Fruit fly (Drosophila melanogaster) whole organism, embryonic: ENCODE results near the gene CG1847.
A peak's percentile ranks its signal among the peaks of the same experiment; 100 is the strongest.

Experiments
- Atf3 ChIP-seq: fragments of 200-800 bp; sonication (Bioruptor generic); optimal IDR thresholded peaks from 3 replicates; lab custom pipeline; 2016; ENCODE audit warnings: missing biosample characterization, missing genetic modification characterization
- C15 ChIP-seq: fragments of 200-800 bp; sonication (Bioruptor generic); IDR thresholded peaks from 3 replicates; pipeline ENCODE4 v1.3.6; 2022; ENCODE audit warnings: missing biosample characterization, missing genetic modification characterization
- CG10366 ChIP-seq: fragments of 200-800 bp; sonication (Bioruptor generic); IDR thresholded peaks from 2 replicates; pipeline ENCODE4 v1.3.6; 2022; ENCODE audit warnings: missing biosample characterization, missing genetic modification characterization
- CG11560 ChIP-seq: fragments of 200-800 bp; sonication (Bioruptor generic); IDR thresholded peaks from 3 replicates; pipeline ENCODE4 v1.3.6; 2022; ENCODE audit warnings: missing biosample characterization, missing genetic modification characterization
- CG12659 ChIP-seq: fragments of 200-800 bp; sonication (Bioruptor generic); optimal IDR thresholded peaks from 3 replicates; lab custom pipeline; 2017; ENCODE audit warnings: mild to moderate bottlenecking, missing biosample characterization, missing genetic modification reagents, missing genetic modification characterization
- CG14667 ChIP-seq: fragments of 200-800 bp; sonication (Bioruptor generic); IDR thresholded peaks from 2 replicates; pipeline ENCODE4 v1.3.6; 2022; ENCODE audit warnings: missing biosample characterization, missing genetic modification characterization
- CG14860 ChIP-seq: fragments of 200-800 bp; sonication (Bioruptor generic); IDR thresholded peaks from 3 replicates; pipeline ENCODE4 v1.3.6; 2022; ENCODE audit warnings: missing biosample characterization, missing genetic modification characterization; ENCODE audit not compliant: partially characterized antibody
- CG15696 ChIP-seq: fragments of 200-800 bp; sonication (Bioruptor generic); optimal IDR thresholded peaks from 2 replicates; lab custom pipeline; 2019; ENCODE audit warnings: missing biosample characterization, mild to moderate bottlenecking, missing genetic modification characterization, moderate library complexity
- CG1602 ChIP-seq: fragments of 200-800 bp; sonication (Bioruptor generic); optimal IDR thresholded peaks from 3 replicates; lab custom pipeline; 2016; ENCODE audit warnings: missing biosample characterization, missing genetic modification characterization
- CG18476 ChIP-seq: fragments of 200-800 bp; sonication (Bioruptor generic); optimal IDR thresholded peaks from 2 replicates; lab custom pipeline; 2016; ENCODE audit warnings: missing biosample characterization, mild to moderate bottlenecking, missing genetic modification characterization
- CG31388 ChIP-seq: fragments of 200-800 bp; sonication (Bioruptor generic); optimal IDR thresholded peaks from 2 replicates; lab custom pipeline; 2016; ENCODE audit warnings: missing biosample characterization, missing genetic modification characterization
- CG32772 ChIP-seq: fragments of 200-800 bp; sonication (Bioruptor generic); IDR thresholded peaks from 2 replicates; pipeline ENCODE4 v1.3.6; 2022; ENCODE audit warnings: missing biosample characterization, missing genetic modification characterization
- CG3838 ChIP-seq: fragments of 200-800 bp; sonication (Bioruptor generic); optimal IDR thresholded peaks from 3 replicates; lab custom pipeline; 2016; ENCODE audit warnings: missing biosample characterization, missing genetic modification characterization
- CG3847 ChIP-seq: fragments of 200-800 bp; sonication (Bioruptor generic); IDR thresholded peaks from 2 replicates; pipeline ENCODE4 v1.3.6; 2022; ENCODE audit warnings: missing biosample characterization, missing genetic modification characterization
- CG4707 ChIP-seq: fragments of 200-800 bp; sonication (Bioruptor generic); optimal IDR thresholded peaks from 2 replicates; lab custom pipeline; 2018; ENCODE audit warnings: missing biosample characterization, mild to moderate bottlenecking, missing genetic modification characterization, moderate library complexity
- CG7786 ChIP-seq: fragments of 200-800 bp; sonication (Bioruptor generic); optimal IDR thresholded peaks from 2 replicates; lab custom pipeline; 2016; ENCODE audit warnings: missing biosample characterization, missing genetic modification characterization
- CG8944 ChIP-seq: fragments of 200-800 bp; sonication (Bioruptor generic); optimal IDR thresholded peaks from 3 replicates; lab custom pipeline; 2016; ENCODE audit warnings: missing biosample characterization, missing genetic modification characterization
- CG9437 ChIP-seq: fragments of 200-800 bp; sonication (Bioruptor generic); optimal IDR thresholded peaks from 2 replicates; lab custom pipeline; 2018; ENCODE audit warnings: missing biosample characterization, mild to moderate bottlenecking, missing genetic modification characterization
- CG9609 ChIP-seq: fragments of 200-800 bp; sonication (Bioruptor generic); optimal IDR thresholded peaks from 3 replicates; lab custom pipeline; 2016; ENCODE audit warnings: missing biosample characterization, missing genetic modification characterization
- CkIIα-i1 ChIP-seq: fragments of 200-800 bp; sonication (Bioruptor generic); IDR thresholded peaks from 2 replicates; pipeline ENCODE4 v1.3.6; 2022; ENCODE audit warnings: missing biosample characterization, missing genetic modification characterization
- CoRest ChIP-seq: fragments of 200-800 bp; sonication (Bioruptor generic); optimal IDR thresholded peaks from 3 replicates; lab custom pipeline; 2018; ENCODE audit warnings: missing biosample characterization, mild to moderate bottlenecking, missing genetic modification characterization, moderate library complexity
- Dll ChIP-seq: fragments of 200-800 bp; sonication (Bioruptor generic); IDR thresholded peaks from 4 replicates; pipeline ENCODE4 v1.3.6; 2022; ENCODE audit warnings: missing biosample characterization, missing genetic modification characterization; ENCODE audit not compliant: partially characterized antibody
- Dref ChIP-seq: fragments of 200-800 bp; sonication (Bioruptor generic); IDR thresholded peaks from 2 replicates; pipeline ENCODE4 v1.3.6; 2022; ENCODE audit warnings: missing biosample characterization, missing genetic modification characterization
- ERR ChIP-seq: fragments of 200-800 bp; sonication (Bioruptor generic); optimal IDR thresholded peaks from 2 replicates; lab custom pipeline; 2016; ENCODE audit warnings: missing biosample characterization, missing genetic modification characterization
- Gsc ChIP-seq: fragments of 200-800 bp; sonication (Bioruptor generic); IDR thresholded peaks from 2 replicates; pipeline ENCODE4 v1.3.6; 2022; ENCODE audit warnings: missing biosample characterization, missing genetic modification characterization
- HLH4C ChIP-seq: fragments of 200-800 bp; sonication (Bioruptor generic); IDR thresholded peaks from 3 replicates; pipeline ENCODE4 v1.3.6; 2022; ENCODE audit warnings: missing biosample characterization, missing genetic modification characterization; ENCODE audit not compliant: partially characterized antibody
- Hr51 ChIP-seq, 2 experiments: fragments of 200-800 bp; sonication (Bioruptor generic); optimal IDR thresholded peaks; 2 replicates in 1 of 2; 3 replicates in 1 of 2; lab custom pipeline; 2016 to 2018; ENCODE audit warnings: missing biosample characterization in 2 of 2, missing genetic modification characterization in 2 of 2, mild to moderate bottlenecking in 1 of 2, moderate library complexity in 1 of 2
- MESR4 ChIP-seq: fragments of 200-800 bp; sonication (Bioruptor generic); optimal IDR thresholded peaks from 2 replicates; lab custom pipeline; 2018; ENCODE audit warnings: missing biosample characterization, mild to moderate bottlenecking, missing genetic modification characterization, moderate library complexity
- Mrtf ChIP-seq: fragments of 200-800 bp; sonication (Bioruptor generic); IDR thresholded peaks from 3 replicates; pipeline ENCODE4 v1.3.6; 2022; ENCODE audit warnings: missing biosample characterization, missing genetic modification characterization
- NFAT ChIP-seq: fragments of 200-800 bp; sonication (Bioruptor generic); IDR thresholded peaks from 2 replicates; pipeline ENCODE4 v1.3.6; 2022; ENCODE audit warnings: missing biosample characterization, missing genetic modification characterization
- Nf-YA ChIP-seq: fragments of 200-800 bp; sonication (Bioruptor generic); IDR thresholded peaks from 2 replicates; pipeline ENCODE4 v1.3.6; 2022; ENCODE audit warnings: missing biosample characterization, missing genetic modification characterization
- Nf-YC ChIP-seq: fragments of 200-800 bp; optimal IDR thresholded peaks from 3 replicates; lab custom pipeline; 2019; ENCODE audit warnings: missing biosample characterization, mild to moderate bottlenecking, missing genetic modification characterization, moderate library complexity
- ac ChIP-seq: fragments of 200-800 bp; sonication (Bioruptor generic); optimal IDR thresholded peaks from 3 replicates; lab custom pipeline; 2017; ENCODE audit warnings: missing biosample characterization, mild to moderate bottlenecking, missing genetic modification characterization
- al ChIP-seq: fragments of 200-800 bp; sonication (Bioruptor generic); IDR thresholded peaks from 2 replicates; pipeline ENCODE4 v1.3.6; 2022; ENCODE audit warnings: missing biosample characterization, missing genetic modification characterization
- bbx ChIP-seq: fragments of 200-800 bp; sonication (Bioruptor generic); IDR thresholded peaks from 2 replicates; pipeline ENCODE4 v1.3.6; 2022; ENCODE audit warnings: missing biosample characterization, missing genetic modification characterization; ENCODE audit not compliant: partially characterized antibody
- br ChIP-seq: fragments of >200 bp; optimal IDR thresholded peaks from 2 replicates; lab custom pipeline; 2017
- caup ChIP-seq: fragments of 200-800 bp; sonication (Bioruptor generic); optimal IDR thresholded peaks from 3 replicates; lab custom pipeline; 2017; ENCODE audit warnings: missing biosample characterization, mild to moderate bottlenecking, missing genetic modification characterization, moderate library complexity; ENCODE audit not compliant: severe bottlenecking
- chinmo ChIP-seq: fragments of 200-800 bp; sonication (Bioruptor generic); IDR thresholded peaks from 4 replicates; pipeline ENCODE4 v1.3.6; 2022; ENCODE audit warnings: missing biosample characterization, missing genetic modification characterization; ENCODE audit not compliant: partially characterized antibody
- croc ChIP-seq: fragments of 200-800 bp; sonication (Bioruptor generic); conservative IDR thresholded peaks from 3 replicates; pipeline ENCODE4 v1.3.6; 2022; ENCODE audit warnings: missing biosample characterization, missing genetic modification characterization
- fd3F ChIP-seq: fragments of 200-800 bp; sonication (Bioruptor generic); optimal IDR thresholded peaks from 2 replicates; lab custom pipeline; 2018; ENCODE audit warnings: missing biosample characterization, mild to moderate bottlenecking, missing genetic modification characterization, moderate library complexity
- gem ChIP-seq: fragments of 200-800 bp; sonication (Bioruptor generic); optimal IDR thresholded peaks from 2 replicates; lab custom pipeline; 2019; ENCODE audit warnings: missing biosample characterization, mild to moderate bottlenecking, missing genetic modification characterization, moderate library complexity
- gro ChIP-seq: fragments of 200-800 bp; sonication (Bioruptor generic); optimal IDR thresholded peaks from 2 replicates; lab custom pipeline; 2016; ENCODE audit warnings: missing biosample characterization, missing genetic modification characterization
- hth ChIP-seq: fragments of >200 bp; optimal IDR thresholded peaks from 2 replicates; lab custom pipeline; 2017; ENCODE audit warnings: inconsistent platforms
- jigr1 ChIP-seq: fragments of 200-800 bp; sonication (Bioruptor generic); IDR thresholded peaks from 3 replicates; pipeline ENCODE4 v1.3.6; 2022; ENCODE audit warnings: missing biosample characterization, missing genetic modification characterization
- nerfin-1 ChIP-seq: fragments of 200-800 bp; sonication (Bioruptor generic); optimal IDR thresholded peaks from 3 replicates; lab custom pipeline; 2019; ENCODE audit warnings: missing biosample characterization, mild to moderate bottlenecking, missing genetic modification characterization, moderate library complexity
- row ChIP-seq: fragments of 200-800 bp; sonication (Bioruptor generic); IDR thresholded peaks from 3 replicates; pipeline ENCODE4 v1.3.6; 2022; ENCODE audit warnings: missing biosample characterization, missing genetic modification characterization
- sd ChIP-seq: fragments of 200-800 bp; sonication (Bioruptor generic); optimal IDR thresholded peaks from 3 replicates; lab custom pipeline; 2018; ENCODE audit warnings: missing biosample characterization, mild to moderate bottlenecking, missing genetic modification characterization, moderate library complexity
- seq ChIP-seq: fragments of 200-800 bp; sonication (Bioruptor generic); IDR thresholded peaks from 2 replicates; pipeline ENCODE4 v1.3.6; 2022; ENCODE audit warnings: missing biosample characterization, missing genetic modification characterization
- sisA ChIP-seq: fragments of 200-800 bp; sonication (Bioruptor generic); IDR thresholded peaks from 2 replicates; pipeline ENCODE4 v1.3.6; 2022; ENCODE audit warnings: missing biosample characterization, missing genetic modification characterization
- sug ChIP-seq: fragments of 200-800 bp; optimal IDR thresholded peaks from 2 replicates; lab custom pipeline; 2019; ENCODE audit warnings: missing biosample characterization, mild to moderate bottlenecking, missing genetic modification characterization, moderate library complexity
- tgo ChIP-seq: fragments of 200-800 bp; sonication (Bioruptor generic); IDR thresholded peaks from 3 replicates; pipeline ENCODE4 v1.3.6; 2022; ENCODE audit warnings: missing biosample characterization, missing genetic modification characterization
- tx ChIP-seq: fragments of 200-800 bp; sonication (Bioruptor generic); optimal IDR thresholded peaks from 2 replicates; lab custom pipeline; 2016; ENCODE audit warnings: missing biosample characterization, missing genetic modification characterization

The CG1847 gene

DNA sequence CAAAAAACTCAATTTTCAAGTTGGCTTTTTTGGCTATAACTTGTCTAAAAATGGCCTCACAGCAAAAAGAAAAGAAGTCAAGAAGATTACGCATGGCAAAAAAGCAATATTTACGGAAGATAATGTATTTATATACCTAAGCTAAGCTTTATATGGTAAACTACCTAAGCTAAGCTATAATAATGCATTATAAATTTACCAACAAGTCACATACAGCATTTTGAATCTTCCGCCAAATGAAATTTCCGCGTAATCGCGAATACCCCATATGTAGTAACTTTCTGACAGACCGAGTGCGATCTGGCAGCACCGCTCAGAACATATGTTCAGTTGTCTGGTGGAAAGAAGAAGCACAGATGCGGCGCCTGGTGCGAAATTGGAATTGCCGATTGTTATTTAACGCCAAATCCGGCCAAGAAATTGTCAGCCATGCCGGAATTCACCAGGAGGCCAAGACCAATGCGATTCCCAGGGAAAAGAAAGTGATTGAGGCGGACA, 22.8 kb downstream of the CG1847 start, which contains the start of gene sicily (continued):
- TF ChIP-seq CG3838 (GFP tag; lab: Kevin White, UChicago) (no peak), row (GFP tag; lab: Robert Waterston, UW) (peak; percentile 63; the same call in 2 of the 3 replicates), br (no peak), CG12659 (GFP tag; lab: Kevin White, UChicago) (no peak), Dref (GFP tag; lab: Robert Waterston, UW) (peak; percentile 45), al (GFP tag; lab: Robert Waterston, UW) (no peak), chinmo (GFP tag; lab: Robert Waterston, UW) (0 out of 4 replicates have a peak, but pooled peaks have one; percentile 7), Atf3 (GFP tag; lab: Kevin White, UChicago) (no peak), Hr51 (GFP tag; optimal IDR thresholded peaks at IDR 0.05; lab: Kevin White, UChicago) (no peak), Nf-YA (GFP tag; lab: Robert Waterston, UW) (no peak), tgo (GFP tag; lab: Robert Waterston, UW) (no peak), CG1602 (no peak), fd3F (GFP tag; lab: Kevin White, UChicago) (no peak), CG14667 (GFP tag; lab: Robert Waterston, UW) (no peak), CG8944 (no peak), CG9609 (GFP tag; lab: Kevin White, UChicago) (no peak), CG10366 (GFP tag; lab: Robert Waterston, UW) (no peak), Gsc (GFP tag; lab: Robert Waterston, UW) (no peak), seq (GFP tag; lab: Robert Waterston, UW) (no peak), Nf-YC (tag; lab: Kevin White, UChicago) (no peak), bbx (GFP tag; lab: Robert Waterston, UW) (peak; percentile 42), CG18476 (GFP tag; lab: Kevin White, UChicago) (no peak), jigr1 (GFP tag; lab: Robert Waterston, UW) (no peak), ERR (GFP tag; lab: Kevin White, UChicago) (no peak), CG9437 (no peak), sug (tag; lab: Kevin White, UChicago) (no peak), tx (GFP tag; lab: Kevin White, UChicago) (no peak), hth (lab: Kevin White, UChicago) (no peak), CG11560 (tag; lab: Robert Waterston, UW) (no peak), MESR4 (GFP tag; lab: Kevin White, UChicago) (peak; percentile 63), CG31388 (no peak), Mrtf (GFP tag; lab: Robert Waterston, UW) (no peak), ac (GFP tag; lab: Kevin White, UChicago) (no peak), CG15696 (tag; lab: Kevin White, UChicago) (no peak), Dll (GFP tag; lab: Robert Waterston, UW) (0 out of 4 replicates have a peak, but pooled peaks have one; percentile 23), CkIIα-i1 (GFP tag; lab: Robert Waterston, UW) (no peak), sisA (no peak), CG14860 (GFP tag; lab: Robert Waterston, UW) (no peak), C15 (GFP tag; lab: Robert Waterston, UW) (no peak), CG32772 (GFP tag; lab: Robert Waterston, UW) (no peak), CoRest (tag; lab: Kevin White, UChicago) (peak; percentile 4), CG4707 (no peak), CG7786 (GFP tag; lab: Kevin White, UChicago) (no peak), nerfin-1 (tag; lab: Kevin White, UChicago) (no peak), caup (GFP tag; lab: Kevin White, UChicago) (no peak), HLH4C (GFP tag; lab: Robert Waterston, UW) (no peak), croc (GFP tag; lab: Robert Waterston, UW) (no peak), gem (tag; lab: Kevin White, UChicago) (no peak), CG3847 (GFP tag; lab: Robert Waterston, UW) (peak; percentile 35; the same call in 1 of the 2 replicates), sd (tag; lab: Kevin White, UChicago) (no peak), gro (GFP tag; lab: Kevin White, UChicago) (no peak), NFAT (GFP tag; lab: Robert Waterston, UW) (0 out of 2 replicates have a peak, but pooled peaks have one; percentile 8)
